Fruit fly (Drosophila melanogaster) whole organism, prepupa: Measurements from ENCODE around the gene Plp.

Experiments
- CG10669 ChIP-seq: fragments of 200-800 bp; sonication (Bioruptor generic); optimal IDR thresholded peaks from 3 replicates; lab custom pipeline; 2018; ENCODE audit warnings: missing biosample characterization, mild to moderate bottlenecking, missing genetic modification characterization, moderate library complexity
- CG11902 ChIP-seq: fragments of 200-800 bp; sonication (Bioruptor generic); optimal IDR thresholded peaks from 3 replicates; lab custom pipeline; 2016; ENCODE audit warnings: missing biosample characterization, missing genetic modification characterization
- CG6276 ChIP-seq: fragments of 200-800 bp; sonication (Bioruptor generic); optimal IDR thresholded peaks from 2 replicates; lab custom pipeline; 2017; ENCODE audit warnings: missing biosample characterization, mild to moderate bottlenecking, missing genetic modification characterization
- CG6792 ChIP-seq: fragments of 200-800 bp; sonication (Bioruptor generic); optimal IDR thresholded peaks from 3 replicates; lab custom pipeline; 2016; ENCODE audit warnings: missing biosample characterization, missing genetic modification characterization
- CG6808 ChIP-seq: fragments of 200-800 bp; sonication (Bioruptor generic); optimal IDR thresholded peaks from 3 replicates; lab custom pipeline; 2017; ENCODE audit warnings: missing biosample characterization, missing genetic modification characterization, mild to moderate bottlenecking, moderate library complexity, missing genetic modification reagents
- Eip93F ChIP-seq: fragments of 200-800 bp; sonication (Bioruptor generic); optimal IDR thresholded peaks from 2 replicates; lab custom pipeline; 2016; ENCODE audit warnings: missing biosample characterization, mild to moderate bottlenecking, missing genetic modification characterization
- Ets21C ChIP-seq: fragments of 200-800 bp; sonication (Bioruptor generic); optimal IDR thresholded peaks from 3 replicates; lab custom pipeline; 2016; ENCODE audit warnings: missing biosample characterization, missing genetic modification characterization
- Hr39 ChIP-seq: fragments of 200-800 bp; sonication (Bioruptor generic); optimal IDR thresholded peaks from 2 replicates; lab custom pipeline; 2016; ENCODE audit warnings: missing biosample characterization, missing genetic modification characterization
- OdsH ChIP-seq: fragments of 200-800 bp; sonication (Bioruptor generic); optimal IDR thresholded peaks from 3 replicates; lab custom pipeline; 2016; ENCODE audit warnings: missing biosample characterization, missing genetic modification characterization
- Sox102F ChIP-seq: fragments of 200-800 bp; sonication (Bioruptor generic); optimal IDR thresholded peaks from 2 replicates; lab custom pipeline; 2016; ENCODE audit warnings: missing biosample characterization, mild to moderate bottlenecking, missing genetic modification characterization
- fd85E ChIP-seq: fragments of 200-800 bp; sonication (Bioruptor generic); optimal IDR thresholded peaks from 3 replicates; lab custom pipeline; 2016; ENCODE audit warnings: missing biosample characterization, missing genetic modification characterization

dm6 chr3L:15045114-15045513, 49.4 kb downstream of the Plp start:
- TF ChIP-seq Ets21C: no peak
- no peak for TF ChIP-seq Hr39
- TF ChIP-seq CG11902 (GFP tag; lab: Kevin White, UChicago): no peak
- no peak for TF ChIP-seq OdsH (GFP tag; lab: Kevin White, UChicago)
- no peak for TF ChIP-seq CG6276 (GFP tag; lab: Kevin White, UChicago)
- TF ChIP-seq CG10669 (GFP tag; lab: Kevin White, UChicago): no peak
- TF ChIP-seq fd85E: no peak
- no peak for TF ChIP-seq CG6792 (GFP tag; lab: Kevin White, UChicago)
- TF ChIP-seq Eip93F (GFP tag; lab: Kevin White, UChicago): no peak
- TF ChIP-seq Sox102F: no peak
- TF ChIP-seq CG6808 (GFP tag; lab: Kevin White, UChicago): no peak
